Worm (Caenorhabditis elegans) whole organism, L1 larva: ENCODE data around the gene C35D6.4.

Experiments used
- aha-1 ChIP-seq: fragments of 150-350 bp; optimal IDR thresholded peaks from 2 replicates; lab custom pipeline; 2014; ENCODE audit warnings: missing biosample characterization, missing genetic modification characterization
- ceh-90 ChIP-seq: sonication (generic microtip); optimal IDR thresholded peaks from 2 replicates; lab custom pipeline; 2016; ENCODE audit warnings: missing genetic modification characterization, missing compliant biosample characterization
- lin-13 ChIP-seq: fragments of 150-350 bp; optimal IDR thresholded peaks from 2 replicates; lab custom pipeline; 2014; ENCODE audit warnings: missing biosample characterization, missing genetic modification reagents, missing genetic modification characterization
- lin-14 ChIP-seq: fragments of 200-800 bp; sonication (Bioruptor generic); optimal IDR thresholded peaks from 2 replicates; lab custom pipeline; 2018; ENCODE audit warnings: mild to moderate bottlenecking, missing genetic modification characterization, moderate library complexity, missing compliant biosample characterization
- lin-35 ChIP-seq, 2 experiments: fragments of 150-350 bp; optimal IDR thresholded peaks; 2 replicates each; lab custom pipeline; 2014; ENCODE audit warnings: missing biosample characterization in 2 of 2, missing genetic modification characterization in 2 of 2, missing genetic modification reagents in 2 of 2

C35D6.4 gene

ce11 chrIV:16400412-16401381 is 49.9 kb downstream of the C35D6.4 start (continued):
- no peak for TF ChIP-seq ceh-90 (tag; lab: Kevin White, UChicago)
- TF ChIP-seq lin-14 (GFP tag; lab: Kevin White, UChicago), result no peak
- TF ChIP-seq lin-35 (GFP tag; optimal IDR thresholded peaks at IDR 0.05; lab: Kevin White, UChicago), result peak in 1 of 2 experiments; percentile 65
- TF ChIP-seq aha-1 (tag; lab: Kevin White, UChicago), result no peak
- TF ChIP-seq lin-13 (GFP tag; lab: Kevin White, UChicago), result no peak
